Worm (Caenorhabditis elegans): ENCODE measurements around the gene his-71.

his-71 gene

ce11 chrX:8027509-8027908 is 45.6 kb upstream of the his-71 start:
- no peak for TF ChIP-seq snpc-4 (tag; optimal IDR thresholded peaks at IDR 0.05)
- no peak for TF ChIP-seq R02D3.7 (tag; optimal IDR thresholded peaks at IDR 0.05)
- no peak for TF ChIP-seq ceh-16 (tag; optimal IDR thresholded peaks at IDR 0.05)
- no peak for TF ChIP-seq blmp-1 (tag; optimal IDR thresholded peaks at IDR 0.05; ENCODE audit: insufficient read depth)
- TF ChIP-seq ztf-11 (tag; optimal IDR thresholded peaks at IDR 0.05): no peak
- TF ChIP-seq nhr-10 (tag; optimal IDR thresholded peaks at IDR 0.05): no peak
- TF ChIP-seq lin-13 (GFP tag; optimal IDR thresholded peaks at IDR 0.05): no peak
- TF ChIP-seq elt-3 (tag; optimal IDR thresholded peaks at IDR 0.05): no peak
- TF ChIP-seq fos-1 (tag; optimal IDR thresholded peaks at IDR 0.05): no peak
- TF ChIP-seq lin-39 (tag; optimal IDR thresholded peaks at IDR 0.05): no peak
- TF ChIP-seq mbf-1 (tag; optimal IDR thresholded peaks at IDR 0.05): no peak
- no peak for TF ChIP-seq C34F6.9 (tag; optimal IDR thresholded peaks at IDR 0.05)
- TF ChIP-seq nhr-12 (tag; optimal IDR thresholded peaks at IDR 0.05): no peak
- no peak for TF ChIP-seq aly-2 (tag; optimal IDR thresholded peaks at IDR 0.05)

- TF ChIP-seq mbf-1 (tag; optimal IDR thresholded peaks at IDR 0.05) (no peak), sma-9 (GFP tag; optimal IDR thresholded peaks at IDR 0.05) (peak; percentile 52), sma-9 (tag; optimal IDR thresholded peaks at IDR 0.05) (no peak), Y55F3AM.14 (GFP tag; optimal IDR thresholded peaks at IDR 0.05) (no peak), ztf-11 (tag; optimal IDR thresholded peaks at IDR 0.05) (no peak), sem-4 (tag; optimal IDR thresholded peaks at IDR 0.05) (no peak), ceh-82 (tag; optimal IDR thresholded peaks at IDR 0.05) (no peak), nhr-6 (tag; optimal IDR thresholded peaks at IDR 0.05) (no peak), unc-55 (GFP tag; optimal IDR thresholded peaks at IDR 0.05) (no peak), lin-39 (tag; optimal IDR thresholded peaks at IDR 0.05) (no peak), peb-1 (tag; optimal IDR thresholded peaks at IDR 0.05) (no peak), ceh-16 (tag; optimal IDR thresholded peaks at IDR 0.05) (no peak), ama-1 (optimal IDR thresholded peaks at IDR 0.05) (peak; percentile 9), R02D3.7 (tag; optimal IDR thresholded peaks at IDR 0.05) (no peak), fos-1 (tag; optimal IDR thresholded peaks at IDR 0.05) (no peak), nhr-12 (tag; optimal IDR thresholded peaks at IDR 0.05) (no peak), lsy-2 (tag; optimal IDR thresholded peaks at IDR 0.05) (peak in 1 of 2 experiments; percentile 63), crh-2 (tag; optimal IDR thresholded peaks at IDR 0.05) (peak; percentile 36), sma-3 (GFP tag; optimal IDR thresholded peaks at IDR 0.05) (peak; percentile 25), nhr-25 (tag; optimal IDR thresholded peaks at IDR 0.05) (peak; percentile 31), elt-3 (tag; optimal IDR thresholded peaks at IDR 0.05) (no peak), gmeb-1 (tag; optimal IDR thresholded peaks at IDR 0.05) (no peak), C34F6.9 (tag; optimal IDR thresholded peaks at IDR 0.05) (no peak), blmp-1 (tag; optimal IDR thresholded peaks at IDR 0.05; ENCODE audit: insufficient read depth) (peak; percentile 20), nhr-129 (tag; optimal IDR thresholded peaks at IDR 0.05) (peak; percentile 33)
Measured at ce11 chrX:8026709-8027108, 44.8 kb upstream of the his-71 start.

ce11 chrX:8022728-8023127 is 40.9 kb upstream of the his-71 start:
- peak in 1 of 2 experiments; percentile 42 for TF ChIP-seq mdl-1 (tag; optimal IDR thresholded peaks at IDR 0.05)
- peak; percentile 56 for TF ChIP-seq crh-2 (tag; optimal IDR thresholded peaks at IDR 0.05)
- peak; percentile 53 for TF ChIP-seq sma-9 (GFP tag; optimal IDR thresholded peaks at IDR 0.05)
- no peak for TF ChIP-seq sma-9 (tag; optimal IDR thresholded peaks at IDR 0.05)
- TF ChIP-seq fos-1 (tag; optimal IDR thresholded peaks at IDR 0.05): peak; percentile 30
- TF ChIP-seq nhr-129 (tag; optimal IDR thresholded peaks at IDR 0.05): peak; percentile 61
- no peak for TF ChIP-seq aly-2 (tag; optimal IDR thresholded peaks at IDR 0.05)
- TF ChIP-seq blmp-1 (tag; optimal IDR thresholded peaks at IDR 0.05; ENCODE audit: insufficient read depth): no peak
- no peak for TF ChIP-seq sma-3 (GFP tag; optimal IDR thresholded peaks at IDR 0.05)
- TF ChIP-seq gmeb-1 (tag; optimal IDR thresholded peaks at IDR 0.05): peak; percentile 2

DNA sequence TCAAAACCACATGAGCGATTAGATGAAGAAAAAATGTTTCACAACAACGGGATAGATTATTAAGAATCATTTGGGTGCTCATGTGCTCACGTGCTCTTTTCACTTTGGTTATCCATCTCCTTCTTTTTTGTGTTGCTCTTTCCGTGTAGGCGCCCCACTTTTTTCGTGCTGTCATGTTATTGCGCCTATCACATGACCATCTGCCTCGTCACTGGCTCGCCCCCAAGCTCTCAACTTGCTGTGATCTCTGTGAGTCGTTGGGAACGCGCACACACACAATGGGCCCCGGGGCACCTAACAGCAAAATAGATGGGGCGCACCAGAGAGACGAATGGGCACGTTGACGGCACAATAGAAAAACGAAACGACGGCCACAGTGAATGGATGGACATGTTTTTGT is 39.7 kb upstream of the his-71 start:
- TF ChIP-seq nhr-21 (tag; optimal IDR thresholded peaks at IDR 0.05) (peak; percentile 72), Y55F3AM.14 (GFP tag; optimal IDR thresholded peaks at IDR 0.05) (peak; percentile 98), sem-4 (tag; optimal IDR thresholded peaks at IDR 0.05) (peak; percentile 69), ama-1 (optimal IDR thresholded peaks at IDR 0.05) (peak; percentile 2), lin-13 (GFP tag; optimal IDR thresholded peaks at IDR 0.05) (peak; percentile 73), crh-2 (tag; optimal IDR thresholded peaks at IDR 0.05) (peak; percentile 87), nhr-129 (tag; optimal IDR thresholded peaks at IDR 0.05) (peak; percentile 93), unc-62 (GFP tag; optimal IDR thresholded peaks at IDR 0.05) (peak; percentile 29), elt-3 (tag; optimal IDR thresholded peaks at IDR 0.05) (no peak), lsy-2 (tag; optimal IDR thresholded peaks at IDR 0.05) (peak; percentile 34 to 89), mab-5 (tag; optimal IDR thresholded peaks at IDR 0.05) (peak; percentile 77), ceh-82 (tag; optimal IDR thresholded peaks at IDR 0.05) (peak; percentile 37), aly-2 (tag; optimal IDR thresholded peaks at IDR 0.05) (no peak), nhr-6 (tag; optimal IDR thresholded peaks at IDR 0.05) (peak; percentile 88), ztf-11 (tag; optimal IDR thresholded peaks at IDR 0.05) (no peak), lin-11 (tag; optimal IDR thresholded peaks at IDR 0.05) (peak; percentile 83), gmeb-1 (tag; optimal IDR thresholded peaks at IDR 0.05) (no peak), sma-9 (GFP tag; optimal IDR thresholded peaks at IDR 0.05) (peak; percentile 81), sma-9 (tag; optimal IDR thresholded peaks at IDR 0.05) (no peak), sma-3 (GFP tag; optimal IDR thresholded peaks at IDR 0.05) (peak; percentile 36), dmd-4 (tag; optimal IDR thresholded peaks at IDR 0.05) (no peak), unc-39 (tag; optimal IDR thresholded peaks at IDR 0.05) (no peak), snpc-4 (tag; optimal IDR thresholded peaks at IDR 0.05) (no peak), ceh-16 (tag; optimal IDR thresholded peaks at IDR 0.05) (no peak), egl-27 (tag; optimal IDR thresholded peaks at IDR 0.05) (peak; percentile 46), skn-1 (tag; optimal IDR thresholded peaks at IDR 0.05) (no peak), zag-1 (tag; optimal IDR thresholded peaks at IDR 0.05) (peak; percentile 3), mdl-1 (tag; optimal IDR thresholded peaks at IDR 0.05) (peak; percentile 10 to 83), unc-55 (GFP tag; optimal IDR thresholded peaks at IDR 0.05) (peak; percentile 31), F13H6.1 (tag; optimal IDR thresholded peaks at IDR 0.05) (peak; percentile 90), R02D3.7 (tag; optimal IDR thresholded peaks at IDR 0.05) (no peak), C34F6.9 (tag; optimal IDR thresholded peaks at IDR 0.05) (peak; percentile 89), ztf-4 (tag; optimal IDR thresholded peaks at IDR 0.05) (peak; percentile 86)

Measured in whole organism, L2 larva.